ENCODE assay signal across 5 worm cellular contexts in genomic region chrIV:15901123-15901522, ce11.
TF ChIP-seq lines count a peak whose summit lies in the region.

Gene Y105C5B.5 (minus strand): TSS chrIV:15901225.

TF ChIP-seq in whole organism, L1 larva, 84 proteins besides CTCF, POLR2A, EP300 and RAD21 (continues in another document):
- TF ChIP-seq hlh-4 (tag; optimal IDR thresholded peaks at IDR 0.05; lab: Kevin White, UChicago) (no peak), dpl-1 (GFP tag; optimal IDR thresholded peaks at IDR 0.05; lab: Kevin White, UChicago) (peak in 1 of 3 experiments; percentile 7), fkh-4 (tag; optimal IDR thresholded peaks at IDR 0.05; lab: Kevin White, UChicago; ENCODE audit: borderline replicate concordance) (no peak), lin-13 (GFP tag; optimal IDR thresholded peaks at IDR 0.05; lab: Kevin White, UChicago) (no peak), elt-3 (tag; optimal IDR thresholded peaks at IDR 0.05; lab: Kevin White, UChicago) (peak in 2 of 6 experiments; percentile 29 to 64), aly-2 (tag; optimal IDR thresholded peaks at IDR 0.05; lab: Kevin White, UChicago) (no peak), swsn-7 (tag; optimal IDR thresholded peaks at IDR 0.05; lab: Kevin White, UChicago) (no peak), sptf-1 (tag; optimal IDR thresholded peaks at IDR 0.05; lab: Kevin White, UChicago) (no peak), ceh-90 (tag; optimal IDR thresholded peaks at IDR 0.05; lab: Kevin White, UChicago) (no peak), grh-1 (GFP tag; IDR thresholded peaks at IDR 0.05; lab: Robert Waterston, UW) (peak; percentile 85), zag-1 (tag; optimal IDR thresholded peaks at IDR 0.05; lab: Kevin White, UChicago) (no peak), lir-3 (tag; optimal IDR thresholded peaks at IDR 0.05; lab: Kevin White, UChicago; ENCODE audit: poor library complexity) (peak; percentile 32), lin-15B (tag; optimal IDR thresholded peaks at IDR 0.05; lab: Kevin White, UChicago) (no peak), alr-1 (tag; optimal IDR thresholded peaks at IDR 0.05; lab: Kevin White, UChicago; ENCODE audit: borderline replicate concordance) (no peak), snu-23 (GFP tag; optimal IDR thresholded peaks at IDR 0.05; lab: Kevin White, UChicago) (peak; percentile 70), nhr-90 (tag; optimal IDR thresholded peaks at IDR 0.05; lab: Kevin White, UChicago; ENCODE audit: poor library complexity) (peak; percentile 44), tbx-2 (tag; optimal IDR thresholded peaks at IDR 0.05; lab: Kevin White, UChicago) (peak; percentile 46), xbp-1 (tag; optimal IDR thresholded peaks at IDR 0.05; lab: Kevin White, UChicago) (no peak)

TF ChIP-seq in whole organism, L2 larva, 48 proteins besides CTCF, POLR2A, EP300 and RAD21:
- TF ChIP-seq ceh-82 (tag; optimal IDR thresholded peaks at IDR 0.05; lab: Kevin White, UChicago) (no peak), gmeb-1 (tag; optimal IDR thresholded peaks at IDR 0.05; lab: Kevin White, UChicago) (peak; percentile 34), mab-5 (tag; optimal IDR thresholded peaks at IDR 0.05; lab: Kevin White, UChicago) (no peak)
TF ChIP-seq in whole organism, L2 larva: peak in this region for 1.

TF ChIP-seq in whole organism, L3 larva, 47 proteins besides CTCF, POLR2A, EP300 and RAD21:
- TF ChIP-seq nhr-23 (tag; optimal IDR thresholded peaks at IDR 0.05; lab: Kevin White, UChicago) (peak; percentile 3), R02D3.7 (tag; optimal IDR thresholded peaks at IDR 0.05; lab: Kevin White, UChicago) (no peak), nhr-43 (tag; optimal IDR thresholded peaks at IDR 0.05; lab: Kevin White, UChicago; ENCODE audit: poor library complexity, severe bottlenecking) (no peak), nfya-1 (tag; optimal IDR thresholded peaks at IDR 0.05; lab: Kevin White, UChicago; ENCODE audit: insufficient read depth) (no peak)

TF ChIP-seq in whole organism, L4 larva, 104 proteins besides CTCF, POLR2A, EP300 and RAD21:
- TF ChIP-seq ctbp-1 (GFP tag; IDR thresholded peaks at IDR 0.05; lab: Robert Waterston, UW), result no peak
- TF ChIP-seq daf-19 (GFP tag; conservative IDR thresholded peaks at IDR 0.05; lab: Robert Waterston, UW), result no peak
- TF ChIP-seq aha-1 (tag; lab: Kevin White, UChicago), result peak; percentile 28
- no peak for TF ChIP-seq ceh-44 (GFP tag; IDR thresholded peaks at IDR 0.05; lab: Robert Waterston, UW)
- no peak for TF ChIP-seq sdz-12 (GFP tag; optimal IDR thresholded peaks at IDR 0.05; lab: Kevin White, UChicago)
- peak; percentile 100 for TF ChIP-seq nhr-28 (tag; optimal IDR thresholded peaks at IDR 0.05; lab: Kevin White, UChicago)
- TF ChIP-seq nhr-77 (tag; optimal IDR thresholded peaks at IDR 0.05; lab: Kevin White, UChicago), result peak; percentile 52
- no peak for TF ChIP-seq ces-1 (GFP tag; optimal IDR thresholded peaks at IDR 0.05; lab: Kevin White, UChicago)
- TF ChIP-seq mxl-3 (GFP tag; optimal IDR thresholded peaks at IDR 0.05; lab: Kevin White, UChicago), result no peak
- peak; percentile 19 for TF ChIP-seq nhr-76 (tag; optimal IDR thresholded peaks at IDR 0.05; lab: Kevin White, UChicago)
- TF ChIP-seq mdt-29 (GFP tag; IDR thresholded peaks at IDR 0.05; lab: Robert Waterston, UW), result 0 out of 2 replicates have a peak, but pooled peaks have one; percentile 35
- peak; percentile 18 for TF ChIP-seq nhr-11 (tag; optimal IDR thresholded peaks at IDR 0.05; lab: Kevin White, UChicago)
- TF ChIP-seq ZK546.5 (tag; optimal IDR thresholded peaks at IDR 0.05; lab: Kevin White, UChicago), result no peak
- TF ChIP-seq php-3 (GFP tag; IDR thresholded peaks at IDR 0.05; lab: Robert Waterston, UW), result no peak
- TF ChIP-seq ceh-20 (GFP tag; IDR thresholded peaks at IDR 0.05; lab: Robert Waterston, UW), result no peak
- no peak for TF ChIP-seq jun-1 (tag; optimal IDR thresholded peaks at IDR 0.05; lab: Kevin White, UChicago)
- TF ChIP-seq hlh-30 (tag; optimal IDR thresholded peaks at IDR 0.05; lab: Kevin White, UChicago; ENCODE audit: insufficient read depth), result peak; percentile 65
- no peak for TF ChIP-seq nhr-41 (GFP tag; IDR thresholded peaks at IDR 0.05; lab: Robert Waterston, UW)
- TF ChIP-seq madf-5 (GFP tag; IDR thresholded peaks at IDR 0.05; lab: Robert Waterston, UW), result no peak
- no peak for TF ChIP-seq lsy-2 (tag; optimal IDR thresholded peaks at IDR 0.05; lab: Kevin White, UChicago)
- TF ChIP-seq R02D3.7 (tag; optimal IDR thresholded peaks at IDR 0.05; lab: Kevin White, UChicago), result no peak

TF ChIP-seq in whole organism, young adult, 124 proteins besides CTCF, POLR2A, EP300 and RAD21:
- TF ChIP-seq hrde-1 (tag; optimal IDR thresholded peaks at IDR 0.05; lab: Kevin White, UChicago; ENCODE audit: borderline replicate concordance), result no peak
- no peak for TF ChIP-seq F23B12.7 (tag; optimal IDR thresholded peaks at IDR 0.05; lab: Kevin White, UChicago; ENCODE audit: insufficient read depth)
- no peak for TF ChIP-seq bed-1 (GFP tag; IDR thresholded peaks at IDR 0.05; lab: Robert Waterston, UW)
- no peak for TF ChIP-seq F55B11.4 (tag; optimal IDR thresholded peaks at IDR 0.05; lab: Kevin White, UChicago; ENCODE audit: borderline replicate concordance, insufficient read depth)
- TF ChIP-seq lin-40 (tag; optimal IDR thresholded peaks at IDR 0.05; lab: Kevin White, UChicago), result peak; percentile 46
- no peak for TF ChIP-seq ceh-91 (GFP tag; IDR thresholded peaks at IDR 0.05; lab: Robert Waterston, UW)
- no peak for TF ChIP-seq madf-3 (GFP tag; IDR thresholded peaks at IDR 0.05; lab: Robert Waterston, UW)
- TF ChIP-seq snpc-4 (GFP tag; optimal IDR thresholded peaks at IDR 0.05; lab: Kevin White, UChicago), result no peak
- TF ChIP-seq snpc-4 (tag; optimal IDR thresholded peaks at IDR 0.05; lab: Kevin White, UChicago), result peak in 2 of 4 experiments; percentile 1 to 2
- TF ChIP-seq rpc-1 (optimal IDR thresholded peaks at IDR 0.05; lab: Kevin White, UChicago), result no peak
- no peak for TF ChIP-seq rpc-1 (tag; optimal IDR thresholded peaks at IDR 0.05; lab: Kevin White, UChicago)
- no peak for TF ChIP-seq unc-130 (GFP tag; optimal IDR thresholded peaks at IDR 0.05; lab: Kevin White, UChicago)
- TF ChIP-seq tbp1 (GFP tag; optimal IDR thresholded peaks at IDR 0.05; lab: Kevin White, UChicago), result peak; percentile 12
- no peak for TF ChIP-seq zim-3 (tag; optimal IDR thresholded peaks at IDR 0.05; lab: Kevin White, UChicago)
- TF ChIP-seq ceh-40 (GFP tag; IDR thresholded peaks at IDR 0.05; lab: Robert Waterston, UW), result no peak
